Worm (Caenorhabditis elegans): Measurements from ENCODE around the gene B0507.9.

DNA sequence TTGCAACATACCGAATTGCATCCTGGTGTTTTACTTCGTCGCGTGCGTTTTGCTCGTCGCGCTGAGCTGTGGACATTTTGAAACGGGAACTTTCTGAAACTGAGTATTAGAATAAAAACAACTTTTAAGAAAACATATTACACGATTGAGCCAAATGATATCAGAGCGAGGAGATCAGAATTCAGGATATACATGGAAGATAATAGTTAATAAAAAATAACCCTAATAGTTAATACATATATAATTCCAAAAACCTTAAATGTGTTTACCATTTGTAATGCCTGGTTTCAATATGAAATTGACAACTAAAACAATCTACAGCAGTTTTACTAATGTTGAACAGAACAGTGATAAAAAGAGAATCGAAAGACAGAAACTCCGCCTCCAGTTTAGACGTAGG lies 3.0 kb downstream of the B0507.9 start, which contains the start of gene B0507.8:
- TF ChIP-seq attf-5 (GFP tag; optimal IDR thresholded peaks at IDR 0.05) (no peak), sptf-2 (GFP tag; optimal IDR thresholded peaks at IDR 0.05) (no peak), nhr-179 (tag; optimal IDR thresholded peaks at IDR 0.05) (no peak), efl-1 (GFP tag; optimal IDR thresholded peaks at IDR 0.05) (no peak), lin-40 (tag; optimal IDR thresholded peaks at IDR 0.05) (no peak), madf-6 (GFP tag; IDR thresholded peaks at IDR 0.05) (no peak), nfyb-1 (GFP tag; IDR thresholded peaks at IDR 0.05) (no peak), lsl-1 (GFP tag; optimal IDR thresholded peaks at IDR 0.05) (no peak), lir-1 (GFP tag; conservative IDR thresholded peaks at IDR 0.05) (no peak), ama-1 (optimal IDR thresholded peaks at IDR 0.05) (no peak), ama-1 (GFP tag; optimal IDR thresholded peaks at IDR 0.05) (no peak)
